Fruit fly (Drosophila melanogaster) whole organism, embryonic: ENCODE results near the gene Syx5.

ENCODE experiments used
- B-H2 ChIP-seq: fragments of 200-800 bp; sonication (Bioruptor generic); optimal IDR thresholded peaks from 2 replicates; lab custom pipeline; 2018; ENCODE audit warnings: missing biosample characterization, mild to moderate bottlenecking, missing genetic modification characterization
- CG10274 ChIP-seq: fragments of 200-800 bp; sonication (Bioruptor generic); optimal IDR thresholded peaks from 3 replicates; lab custom pipeline; 2017; ENCODE audit warnings: missing biosample characterization, mild to moderate bottlenecking, missing genetic modification characterization
- CG11695 ChIP-seq: fragments of 200-800 bp; sonication (Bioruptor generic); IDR thresholded peaks from 3 replicates; pipeline ENCODE4 v1.3.6; 2022; ENCODE audit warnings: missing biosample characterization, missing genetic modification characterization
- CG12236 ChIP-seq: fragments of 200-800 bp; sonication (Bioruptor generic); optimal IDR thresholded peaks from 2 replicates; lab custom pipeline; 2016; ENCODE audit warnings: missing biosample characterization, missing genetic modification characterization
- CG13624 ChIP-seq: fragments of 200-800 bp; sonication (Bioruptor generic); optimal IDR thresholded peaks from 2 replicates; lab custom pipeline; 2016; ENCODE audit warnings: missing biosample characterization, missing genetic modification characterization
- CG14014 ChIP-seq: fragments of 200-800 bp; sonication (Bioruptor generic); IDR thresholded peaks from 2 replicates; pipeline ENCODE4 v1.3.6; 2022; ENCODE audit warnings: missing biosample characterization, missing genetic modification characterization
- CG14710 ChIP-seq: fragments of 200-800 bp; sonication (Bioruptor generic); optimal IDR thresholded peaks from 3 replicates; lab custom pipeline; 2019; ENCODE audit warnings: missing biosample characterization, mild to moderate bottlenecking, missing genetic modification characterization, moderate library complexity
- CG16779 ChIP-seq: fragments of 200-800 bp; sonication (Bioruptor generic); IDR thresholded peaks from 2 replicates; pipeline ENCODE4 v1.3.6; 2022; ENCODE audit warnings: missing biosample characterization, missing genetic modification characterization
- CG17361 ChIP-seq: fragments of 200-800 bp; sonication (Bioruptor generic); IDR thresholded peaks from 3 replicates; pipeline ENCODE4 v1.3.6; 2022; ENCODE audit warnings: missing biosample characterization, missing genetic modification characterization
- CG18011 ChIP-seq: fragments of 200-800 bp; sonication (Bioruptor generic); optimal IDR thresholded peaks from 2 replicates; lab custom pipeline; 2017; ENCODE audit warnings: missing biosample characterization, missing genetic modification characterization, mild to moderate bottlenecking, moderate library complexity, missing genotype
- CG18764 ChIP-seq: fragments of 200-800 bp; sonication (Bioruptor generic); optimal IDR thresholded peaks from 3 replicates; lab custom pipeline; 2016; ENCODE audit warnings: missing biosample characterization, missing genetic modification characterization
- CG2875 ChIP-seq: fragments of 200-800 bp; sonication (Bioruptor generic); optimal IDR thresholded peaks from 2 replicates; lab custom pipeline; 2017; ENCODE audit warnings: missing biosample characterization, mild to moderate bottlenecking, missing genetic modification characterization, missing genetic modification reagents
- CG31388 ChIP-seq: fragments of 200-800 bp; sonication (Bioruptor generic); optimal IDR thresholded peaks from 2 replicates; lab custom pipeline; 2016; ENCODE audit warnings: missing biosample characterization, missing genetic modification characterization
- CG34422 ChIP-seq: fragments of 200-800 bp; sonication (Bioruptor generic); IDR thresholded peaks from 3 replicates; pipeline ENCODE4 v1.3.6; 2022; ENCODE audit warnings: missing biosample characterization, missing genetic modification characterization
- CG7928 ChIP-seq: fragments of 200-800 bp; sonication (Bioruptor generic); optimal IDR thresholded peaks from 2 replicates; lab custom pipeline; 2017; ENCODE audit warnings: missing biosample characterization, mild to moderate bottlenecking, missing genetic modification characterization
- CHES-1-like ChIP-seq: fragments of 200-800 bp; sonication (Bioruptor generic); optimal IDR thresholded peaks from 2 replicates; lab custom pipeline; 2016; ENCODE audit warnings: missing biosample characterization, missing genetic modification characterization
- CTCF ChIP-seq: fragments of 200-800 bp; sonication (Bioruptor generic); optimal IDR thresholded peaks from 2 replicates; lab custom pipeline; 2017; ENCODE audit warnings: missing biosample characterization, mild to moderate bottlenecking, missing genetic modification characterization, moderate library complexity
- Deaf1 ChIP-seq: fragments of 200-800 bp; optimal IDR thresholded peaks from 3 replicates; lab custom pipeline; 2019; ENCODE audit warnings: missing biosample characterization, mild to moderate bottlenecking, missing genetic modification characterization, moderate library complexity
- Dip2 ChIP-seq: fragments of 200-800 bp; sonication (Bioruptor generic); IDR thresholded peaks from 2 replicates; pipeline ENCODE4 v1.3.6; 2022; ENCODE audit warnings: missing biosample characterization, missing genetic modification characterization
- Doc3 ChIP-seq: fragments of 200-800 bp; sonication (Bioruptor generic); IDR thresholded peaks from 3 replicates; pipeline ENCODE4 v1.3.6; 2022; ENCODE audit warnings: missing biosample characterization, missing genetic modification characterization; ENCODE audit not compliant: partially characterized antibody
- Drgx ChIP-seq: fragments of 200-800 bp; sonication (Bioruptor generic); IDR thresholded peaks from 2 replicates; pipeline ENCODE4 v1.3.6; 2022; ENCODE audit warnings: missing biosample characterization, missing genetic modification characterization
- Hr78 ChIP-seq, 2 experiments: fragments of 200-800 bp in 1 of 2; fragments of >200 bp in 1 of 2; sonication (Bioruptor generic) in 1 of 2; optimal IDR thresholded peaks; 2 replicates each; lab custom pipeline; 2017 to 2019; ENCODE audit warnings: missing biosample characterization in 2 of 2, missing genetic modification characterization in 2 of 2, mild to moderate bottlenecking in 1 of 2, moderate library complexity in 1 of 2
- Hsf ChIP-seq: fragments of 200-800 bp; sonication (Bioruptor generic); optimal IDR thresholded peaks from 3 replicates; lab custom pipeline; 2016; ENCODE audit warnings: missing biosample characterization, missing genetic modification characterization
- Kr ChIP-seq: fragments of 200-800 bp; sonication (Bioruptor generic); optimal IDR thresholded peaks from 2 replicates; lab custom pipeline; 2017; ENCODE audit warnings: missing biosample characterization, mild to moderate bottlenecking, missing genetic modification characterization
- MBD-R2 ChIP-seq: fragments of 200-800 bp; sonication (Bioruptor generic); IDR thresholded peaks from 2 replicates; pipeline ENCODE4 v1.3.6; 2022; ENCODE audit warnings: missing biosample characterization, missing genetic modification characterization
- Max ChIP-seq: fragments of 200-800 bp; sonication (Bioruptor generic); optimal IDR thresholded peaks from 2 replicates; lab custom pipeline; 2016; ENCODE audit warnings: missing biosample characterization, mild to moderate bottlenecking, missing genetic modification characterization
- Nf-YA ChIP-seq: fragments of 200-800 bp; sonication (Bioruptor generic); IDR thresholded peaks from 2 replicates; pipeline ENCODE4 v1.3.6; 2022; ENCODE audit warnings: missing biosample characterization, missing genetic modification characterization
- PHDP ChIP-seq: fragments of 200-800 bp; sonication (Bioruptor generic); optimal IDR thresholded peaks from 3 replicates; lab custom pipeline; 2018; ENCODE audit warnings: missing biosample characterization, mild to moderate bottlenecking, missing genetic modification characterization, moderate library complexity
- Tbp ChIP-seq: fragments of >200 bp; optimal IDR thresholded peaks from 2 replicates; lab custom pipeline; 2018; ENCODE audit warnings: missing biosample characterization, missing genetic modification characterization
- al ChIP-seq: fragments of 200-800 bp; sonication (Bioruptor generic); IDR thresholded peaks from 2 replicates; pipeline ENCODE4 v1.3.6; 2022; ENCODE audit warnings: missing biosample characterization, missing genetic modification characterization
- ara ChIP-seq: fragments of 200-800 bp; sonication (Bioruptor generic); IDR thresholded peaks from 2 replicates; pipeline ENCODE4 v1.3.6; 2022; ENCODE audit warnings: missing biosample characterization, missing genetic modification characterization
- az2 ChIP-seq: fragments of 200-800 bp; sonication (Bioruptor generic); optimal IDR thresholded peaks from 3 replicates; lab custom pipeline; 2016; ENCODE audit warnings: missing biosample characterization, missing genetic modification characterization
- bigmax ChIP-seq: fragments of 200-800 bp; sonication (Bioruptor generic); optimal IDR thresholded peaks from 2 replicates; lab custom pipeline; 2018; ENCODE audit warnings: missing biosample characterization, mild to moderate bottlenecking, missing genetic modification characterization
- croc ChIP-seq: fragments of 200-800 bp; sonication (Bioruptor generic); conservative IDR thresholded peaks from 3 replicates; pipeline ENCODE4 v1.3.6; 2022; ENCODE audit warnings: missing biosample characterization, missing genetic modification characterization
- esg ChIP-seq: fragments of 200-800 bp; sonication (Bioruptor generic); conservative IDR thresholded peaks from 2 replicates; pipeline ENCODE4 v1.3.6; 2022; ENCODE audit warnings: missing biosample characterization, missing genetic modification characterization
- eve ChIP-seq, 2 experiments: fragments of >200 bp; optimal IDR thresholded peaks; 2 replicates each; lab custom pipeline; 2017; ENCODE audit warnings: missing biosample characterization in 2 of 2, missing genetic modification characterization in 2 of 2
- gro ChIP-seq: fragments of 200-800 bp; sonication (Bioruptor generic); optimal IDR thresholded peaks from 2 replicates; lab custom pipeline; 2016; ENCODE audit warnings: missing biosample characterization, missing genetic modification characterization
- gsb-n ChIP-seq: fragments of 200-800 bp; sonication (Bioruptor generic); optimal IDR thresholded peaks from 3 replicates; lab custom pipeline; 2018; ENCODE audit warnings: missing biosample characterization, mild to moderate bottlenecking, missing genetic modification characterization
- ham ChIP-seq: fragments of 200-800 bp; sonication (Bioruptor generic); IDR thresholded peaks from 2 replicates; pipeline ENCODE4 v1.3.6; 2022; ENCODE audit warnings: missing biosample characterization, missing genetic modification characterization
- hkb ChIP-seq, 2 experiments: fragments of 200-800 bp in 1 of 2; fragments of >200 bp in 1 of 2; sonication (Bioruptor generic) in 1 of 2; IDR thresholded peaks in 1 of 2; optimal IDR thresholded peaks in 1 of 2; 2 replicates each; pipeline versions ENCODE4 v1.3.6 to Lab custom; 2017 to 2022; ENCODE audit warnings: missing biosample characterization in 1 of 2, missing genetic modification characterization in 1 of 2
- lilli ChIP-seq: fragments of 200-800 bp; sonication (Bioruptor generic); optimal IDR thresholded peaks from 3 replicates; lab custom pipeline; 2016; ENCODE audit warnings: missing biosample characterization, missing genetic modification characterization
- nom ChIP-seq: fragments of 200-800 bp; sonication (Bioruptor generic); optimal IDR thresholded peaks from 2 replicates; lab custom pipeline; 2017; ENCODE audit warnings: missing biosample characterization, missing genetic modification characterization, mild to moderate bottlenecking, moderate library complexity, missing genetic modification reagents
- p53 ChIP-seq: fragments of 200-800 bp; sonication (Bioruptor generic); optimal IDR thresholded peaks from 2 replicates; lab custom pipeline; 2016; ENCODE audit warnings: missing biosample characterization, missing genetic modification characterization
- pnt ChIP-seq: fragments of 200-800 bp; sonication (Bioruptor generic); optimal IDR thresholded peaks from 3 replicates; lab custom pipeline; 2016; ENCODE audit warnings: missing biosample characterization, missing genetic modification characterization
- prd ChIP-seq, 3 experiments: fragments of >200 bp in 2 of 3; fragments of 200-800 bp in 1 of 3; sonication (Bioruptor generic) in 1 of 3; optimal IDR thresholded peaks in 2 of 3; IDR thresholded peaks in 1 of 3; 2 replicates in 2 of 3; 3 replicates in 1 of 3; pipeline versions ENCODE4 v1.3.6 to Lab custom; 2017 to 2022; ENCODE audit warnings: missing biosample characterization in 1 of 3, missing genetic modification characterization in 1 of 3
- shn ChIP-seq: fragments of 200-800 bp; sonication (Bioruptor generic); optimal IDR thresholded peaks from 3 replicates; lab custom pipeline; 2016; ENCODE audit warnings: missing biosample characterization, missing genetic modification characterization
- slbo ChIP-seq: fragments of 200-800 bp; sonication (Bioruptor generic); IDR thresholded peaks from 2 replicates; pipeline ENCODE4 v1.3.6; 2022; ENCODE audit warnings: missing biosample characterization, missing genetic modification characterization
- slp2 ChIP-seq: fragments of 200-800 bp; sonication (Bioruptor generic); optimal IDR thresholded peaks from 2 replicates; lab custom pipeline; 2016; ENCODE audit warnings: missing biosample characterization, missing genetic modification characterization
- sob ChIP-seq: fragments of 200-800 bp; sonication (Bioruptor generic); IDR thresholded peaks from 2 replicates; pipeline ENCODE4 v1.3.6; 2022; ENCODE audit warnings: missing biosample characterization, missing genetic modification characterization
- tgo ChIP-seq: fragments of 200-800 bp; sonication (Bioruptor generic); IDR thresholded peaks from 3 replicates; pipeline ENCODE4 v1.3.6; 2022; ENCODE audit warnings: missing biosample characterization, missing genetic modification characterization
- zfh1 ChIP-seq: fragments of 200-800 bp; sonication (Bioruptor generic); IDR thresholded peaks from 3 replicates; pipeline ENCODE4 v1.3.6; 2022; ENCODE audit warnings: missing biosample characterization, missing genetic modification characterization

The Syx5 gene

dm6 chr2L:16329102-16329520 lies 22.0 kb downstream of the Syx5 start, which contains the start of gene mRpL4 (continued):
- TF ChIP-seq MBD-R2 (GFP tag; lab: Robert Waterston, UW) (peak; percentile 94), CG16779 (0 out of 2 replicates have a peak, but pooled peaks have one; percentile 36), Drgx (GFP tag; lab: Robert Waterston, UW) (no peak; the same call in 1 of the 2 replicates), CG2875 (peak; percentile 32), CG7928 (GFP tag; lab: Kevin White, UChicago) (no peak), Max (no peak), CTCF (GFP tag; lab: Kevin White, UChicago) (peak; percentile 14), CG31388 (no peak), CG18764 (GFP tag; lab: Kevin White, UChicago) (peak; percentile 46), prd (optimal IDR thresholded peaks at IDR 0.05; lab: Kevin White, UChicago) (no peak), prd (GFP tag; IDR thresholded peaks at IDR 0.05; lab: Robert Waterston, UW) (peak; percentile 81; the same call in 2 of the 3 replicates), ham (no peak), CG17361 (GFP tag; lab: Robert Waterston, UW) (peak; percentile 69; the same call in 2 of the 3 replicates), CHES-1-like (GFP tag; lab: Kevin White, UChicago) (peak; percentile 76), Nf-YA (GFP tag; lab: Robert Waterston, UW) (no peak), eve (GFP tag; optimal IDR thresholded peaks at IDR 0.05; lab: Kevin White, UChicago) (peak in 1 of 2 experiments; percentile 61), tgo (GFP tag; lab: Robert Waterston, UW) (peak; percentile 27; the same call in 1 of the 3 replicates), CG11695 (GFP tag; lab: Robert Waterston, UW) (0 out of 3 replicates have a peak, but pooled peaks have one; percentile 32), pnt (GFP tag; lab: Kevin White, UChicago) (peak; percentile 75), sob (GFP tag; lab: Robert Waterston, UW) (peak; percentile 84), CG14710 (peak; percentile 81), Deaf1 (no peak), Hsf (GFP tag; lab: Kevin White, UChicago) (peak; percentile 81), bigmax (no peak), ara (peak; percentile 52; the same call in 1 of the 2 replicates), CG18011 (GFP tag; lab: Kevin White, UChicago) (peak; percentile 36), CG34422 (GFP tag; lab: Robert Waterston, UW) (no peak; the same call in none of the 3 replicates), croc (no peak), Kr (GFP tag; lab: Kevin White, UChicago) (no peak), PHDP (no peak), esg (GFP tag; lab: Robert Waterston, UW) (peak; percentile 31; the same call in 1 of the 2 replicates), slbo (GFP tag; lab: Robert Waterston, UW) (peak; percentile 86), zfh1 (GFP tag; lab: Robert Waterston, UW) (peak; percentile 72), Dip2 (GFP tag; lab: Robert Waterston, UW) (no peak), Doc3 (GFP tag; lab: Robert Waterston, UW) (peak; percentile 99), az2 (peak; percentile 80), Tbp (GFP tag; lab: Kevin White, UChicago) (no peak), CG10274 (GFP tag; lab: Kevin White, UChicago) (no peak), B-H2 (GFP tag; lab: Kevin White, UChicago) (peak; percentile 54), gro (GFP tag; lab: Kevin White, UChicago) (peak; percentile 68), gsb-n (tag; lab: Kevin White, UChicago) (peak; percentile 32), lilli (peak; percentile 87), CG14014 (GFP tag; lab: Robert Waterston, UW) (peak; percentile 55), CG13624 (GFP tag; lab: Kevin White, UChicago) (peak; percentile 69), nom (GFP tag; lab: Kevin White, UChicago) (no peak), shn (GFP tag; lab: Kevin White, UChicago) (peak; percentile 76), al (GFP tag; lab: Robert Waterston, UW) (no peak; the same call in 1 of the 2 replicates), CG12236 (peak; percentile 2), p53 (GFP tag; lab: Kevin White, UChicago) (peak; percentile 70), Hr78 (GFP tag; optimal IDR thresholded peaks at IDR 0.05; lab: Kevin White, UChicago) (no peak), hkb (optimal IDR thresholded peaks at IDR 0.05; lab: Kevin White, UChicago) (no peak), hkb (GFP tag; IDR thresholded peaks at IDR 0.05; lab: Robert Waterston, UW) (peak; percentile 35; the same call in 1 of the 2 replicates), slp2 (GFP tag; lab: Kevin White, UChicago) (peak; percentile 72)
